Worm (Caenorhabditis elegans): Measurements from ENCODE around the gene fipr-10.
A peak's percentile ranks its signal among the peaks of the same experiment; 100 is the strongest.

Gene fipr-10

DNA sequence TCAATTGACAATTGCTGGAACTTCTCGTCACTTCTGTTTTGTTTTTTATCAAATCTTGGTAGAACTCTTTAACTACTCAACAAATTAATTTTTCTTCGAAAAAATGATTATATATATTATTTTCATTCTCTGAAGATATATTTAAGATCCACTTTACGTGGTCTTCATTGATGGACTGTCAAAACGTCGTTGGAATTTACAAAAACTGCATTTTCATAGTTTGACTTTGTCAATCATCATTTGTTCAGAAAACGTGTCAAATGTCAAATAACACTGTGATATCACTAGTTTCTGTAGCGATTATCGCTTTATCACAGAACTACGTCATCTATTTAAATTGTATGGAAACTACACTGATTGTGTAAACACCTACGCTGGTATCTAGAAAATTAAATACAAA lies 10.4 kb downstream of the fipr-10 start:
- TF ChIP-seq Y95B8A.8 (GFP tag; IDR thresholded peaks at IDR 0.05), result no peak
- no peak for TF ChIP-seq lag-1 (GFP tag; IDR thresholded peaks at IDR 0.05)
- no peak for TF ChIP-seq fkh-3 (tag; optimal IDR thresholded peaks at IDR 0.05)
- no peak for TF ChIP-seq let-607 (tag; optimal IDR thresholded peaks at IDR 0.05)

DNA sequence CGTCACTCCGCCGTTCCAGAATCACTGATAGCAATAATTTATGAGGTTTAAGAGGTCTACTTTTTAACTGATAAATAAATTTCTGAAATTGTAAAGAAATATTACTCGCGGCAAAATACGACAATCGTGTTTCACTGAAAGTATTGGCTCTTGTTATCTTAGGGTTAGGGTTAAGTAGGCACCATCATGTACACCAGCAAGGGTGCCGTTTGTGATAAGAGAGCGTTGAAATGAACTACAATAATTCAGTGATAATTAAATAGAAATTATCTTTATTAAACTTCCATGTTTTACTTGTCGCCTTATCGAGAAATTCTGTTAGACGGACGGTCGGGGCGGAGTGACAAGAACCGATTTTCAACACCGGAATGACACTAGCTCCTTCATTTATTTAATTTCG lies 11.7 kb downstream of the fipr-10 start:
- TF ChIP-seq let-607 (tag; optimal IDR thresholded peaks at IDR 0.05) (peak in 1 of 2 experiments; percentile 6), pbrm-1 (GFP tag; IDR thresholded peaks at IDR 0.05) (no peak), hrde-1 (tag; optimal IDR thresholded peaks at IDR 0.05; ENCODE audit: borderline replicate concordance) (no peak), nhr-80 (tag; optimal IDR thresholded peaks at IDR 0.05) (peak; percentile 87), atf-7 (tag; optimal IDR thresholded peaks at IDR 0.05) (no peak)

DNA sequence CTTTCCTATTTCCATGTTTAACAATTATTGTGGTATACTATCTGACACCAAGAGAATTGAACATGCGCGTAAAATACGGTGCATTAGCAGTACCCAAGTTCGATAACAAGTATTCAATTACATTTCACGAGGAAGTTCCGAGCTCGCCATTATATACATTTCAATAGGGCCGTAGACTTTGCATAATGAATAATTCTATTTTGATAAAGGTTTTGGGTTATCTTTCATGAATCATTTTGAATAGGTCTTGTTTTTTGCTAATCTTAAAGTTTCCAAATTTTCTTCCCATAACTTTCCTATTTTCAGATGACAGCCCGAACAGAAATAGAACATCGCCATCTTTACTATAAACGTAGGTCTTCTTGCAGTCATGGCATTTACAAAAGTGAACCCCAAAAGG lies 12.3 kb downstream of the fipr-10 start, which contains the start of gene C50H2.13:
C50H2.13 (plus strand) TSS at position 301 of the 400 bp plus-strand sequence.
- no peak for TF ChIP-seq lin-54 (GFP tag; optimal IDR thresholded peaks at IDR 0.05)
- TF ChIP-seq ztf-26 (tag; optimal IDR thresholded peaks at IDR 0.05), result no peak
- TF ChIP-seq lag-1 (GFP tag; IDR thresholded peaks at IDR 0.05), result no peak
- TF ChIP-seq zim-3 (tag; optimal IDR thresholded peaks at IDR 0.05), result no peak
- TF ChIP-seq F22D6.2 (tag; optimal IDR thresholded peaks at IDR 0.05), result no peak
- TF ChIP-seq C06A6.2 (GFP tag; conservative IDR thresholded peaks at IDR 0.05), result no peak
- no peak for TF ChIP-seq lir-1 (GFP tag; conservative IDR thresholded peaks at IDR 0.05)
- no peak for TF ChIP-seq lin-26 (GFP tag; IDR thresholded peaks at IDR 0.05)
- TF ChIP-seq K12H6.12 (tag; optimal IDR thresholded peaks at IDR 0.05), result no peak
- TF ChIP-seq mes-4 (tag; optimal IDR thresholded peaks at IDR 0.05), result no peak
- no peak for TF ChIP-seq hlh-12 (tag; optimal IDR thresholded peaks at IDR 0.05)

DNA sequence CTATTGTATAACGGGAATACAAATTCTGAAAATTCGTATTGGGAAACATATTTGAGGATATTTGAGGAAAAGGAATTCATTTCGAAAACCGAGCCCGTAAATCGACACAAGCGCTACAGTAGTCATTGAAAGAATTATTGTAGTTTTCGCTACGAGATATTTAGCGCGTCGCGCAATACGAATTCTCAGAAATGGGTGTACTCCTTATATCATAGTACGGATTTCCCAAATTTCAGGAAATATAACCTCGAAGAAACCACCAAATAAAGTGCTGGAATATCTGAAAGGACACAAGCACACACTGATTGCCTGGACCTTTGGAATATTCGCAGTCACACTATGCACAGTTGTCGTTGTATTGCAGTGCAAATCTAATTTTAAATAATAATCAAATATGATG lies 13.4 kb downstream of the fipr-10 start:
- TF ChIP-seq lsl-1 (GFP tag; optimal IDR thresholded peaks at IDR 0.05), result peak; percentile 56
- 0 out of 2 replicates have a peak, but pooled peaks have one; percentile 53 for TF ChIP-seq nfyb-1 (GFP tag; IDR thresholded peaks at IDR 0.05)
- TF ChIP-seq somi-1 (GFP tag; optimal IDR thresholded peaks at IDR 0.05), result no peak
- TF ChIP-seq hrde-1 (tag; optimal IDR thresholded peaks at IDR 0.05; ENCODE audit: borderline replicate concordance), result peak; percentile 35

DNA sequence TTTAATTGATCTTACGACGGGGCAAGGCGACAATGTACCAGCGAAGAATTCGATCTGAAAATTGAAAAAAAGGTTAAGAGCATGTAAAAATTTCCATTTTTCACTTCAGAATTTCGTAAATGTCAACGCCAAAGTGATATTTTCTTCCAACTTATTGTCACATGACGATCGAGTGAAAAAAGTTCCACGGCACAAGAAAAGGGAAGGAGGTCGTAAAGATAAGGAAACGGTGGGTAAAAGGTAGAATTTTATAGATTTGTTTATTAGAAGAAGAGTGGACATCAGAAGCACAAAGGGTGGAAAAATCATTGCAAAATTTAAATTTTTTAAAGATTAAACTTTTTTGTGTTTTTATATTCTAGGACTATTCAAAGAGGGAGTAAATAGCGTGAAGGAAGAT lies 14.0 kb downstream of the fipr-10 start:
- TF ChIP-seq nhr-80 (tag; optimal IDR thresholded peaks at IDR 0.05) (peak; percentile 60), ztf-3 (GFP tag; optimal IDR thresholded peaks at IDR 0.05) (no peak), tlf-1 (GFP tag; optimal IDR thresholded peaks at IDR 0.05) (no peak), let-607 (tag; optimal IDR thresholded peaks at IDR 0.05) (peak; percentile 43 to 49), Y53G8AR.9 (GFP tag; conservative IDR thresholded peaks at IDR 0.05) (0 out of 2 replicates have a peak, but pooled peaks have one; percentile 44)

DNA sequence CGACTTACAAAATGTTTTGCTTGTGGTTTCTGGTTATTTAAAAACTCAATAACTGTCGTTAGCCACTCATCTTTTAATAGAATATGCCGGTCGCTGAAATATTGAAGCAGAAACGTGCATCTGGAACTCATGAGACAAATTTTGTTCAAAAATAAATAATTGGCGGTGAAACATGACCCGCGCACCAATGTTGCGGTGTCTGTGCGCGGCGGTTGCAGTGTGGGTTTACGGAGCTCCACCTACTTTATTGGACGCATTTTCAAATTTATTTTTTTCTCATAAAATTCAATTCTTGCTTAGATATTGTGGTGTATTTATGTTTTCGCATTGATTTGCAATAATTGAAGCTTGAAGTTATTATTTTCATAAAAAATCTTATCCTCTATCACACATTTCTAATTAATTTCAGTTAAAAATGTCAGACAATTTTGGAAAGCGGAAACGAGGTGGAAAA lies 16.7 kb downstream of the fipr-10 start, which contains the start of the genes rmh-2 and suds-3:
rmh-2 (minus strand) TSS at position 164 of the 454 bp plus-strand sequence.
suds-3 (plus strand) TSS at position 404 of the 454 bp plus-strand sequence.
- TF ChIP-seq madf-6 (GFP tag; IDR thresholded peaks at IDR 0.05), result peak; percentile 35; the same call in 1 of the 2 replicates
- TF ChIP-seq efl-1 (GFP tag; optimal IDR thresholded peaks at IDR 0.05), result peak; percentile 61
- TF ChIP-seq athp-1 (tag; optimal IDR thresholded peaks at IDR 0.05), result no peak
- peak; percentile 7 for TF ChIP-seq lsl-1 (GFP tag; optimal IDR thresholded peaks at IDR 0.05)
- peak; percentile 20 for TF ChIP-seq dpl-1 (GFP tag; optimal IDR thresholded peaks at IDR 0.05)
- peak; percentile 37 for TF ChIP-seq F23B12.7 (tag; optimal IDR thresholded peaks at IDR 0.05; ENCODE audit: insufficient read depth)
- no peak for TF ChIP-seq F57A8.1 (GFP tag; optimal IDR thresholded peaks at IDR 0.05)
- TF ChIP-seq nfyb-1 (GFP tag; IDR thresholded peaks at IDR 0.05), result no peak
- no peak for TF ChIP-seq rpc-1 (optimal IDR thresholded peaks at IDR 0.05)
- no peak for TF ChIP-seq rpc-1 (tag; optimal IDR thresholded peaks at IDR 0.05)

Measured in whole organism, young adult.